Worm (Caenorhabditis elegans) whole organism, late embryonic: ENCODE results near the gene fkh-2.

ENCODE experiments used
- C08G9.2 ChIP-seq: sonication (generic microtip); optimal IDR thresholded peaks from 2 replicates; lab custom pipeline; 2016; ENCODE audit warnings: mild to moderate bottlenecking, missing genetic modification characterization, moderate library complexity, missing compliant biosample characterization
- Y22D7AL.16 ChIP-seq: sonication (generic microtip); optimal IDR thresholded peaks from 2 replicates; lab custom pipeline; 2016; ENCODE audit warnings: missing genetic modification characterization, missing compliant biosample characterization
- ama-1 ChIP-seq: fragments of 150-350 bp; optimal IDR thresholded peaks from 2 replicates; lab custom pipeline; 2014
- ceh-18 ChIP-seq: sonication (generic microtip); optimal IDR thresholded peaks from 2 replicates; lab custom pipeline; 2016; ENCODE audit warnings: missing genetic modification characterization, missing compliant biosample characterization
- ceh-19 ChIP-seq: fragments of 200-800 bp; sonication (Bioruptor generic); optimal IDR thresholded peaks from 2 replicates; lab custom pipeline; 2018; ENCODE audit warnings: mild to moderate bottlenecking, missing genetic modification characterization, missing compliant biosample characterization
- ceh-30 ChIP-seq: fragments of 150-350 bp; optimal IDR thresholded peaks from 2 replicates; lab custom pipeline; 2014; ENCODE audit warnings: missing biosample characterization, missing genetic modification characterization
- ceh-45 ChIP-seq: fragments of 200-800 bp; sonication (Bioruptor generic); IDR thresholded peaks from 2 replicates; pipeline ENCODE4 v1.3.6; 2022; ENCODE audit warnings: missing genetic modification reagents, missing genetic modification characterization, missing compliant biosample characterization
- ceh-48 ChIP-seq: sonication (generic microtip); optimal IDR thresholded peaks from 2 replicates; lab custom pipeline; 2016; ENCODE audit warnings: missing genetic modification characterization, inconsistent platforms, missing compliant biosample characterization
- ceh-9 ChIP-seq: sonication (generic microtip); optimal IDR thresholded peaks from 2 replicates; lab custom pipeline; 2016; ENCODE audit warnings: mild to moderate bottlenecking, missing genetic modification characterization, inconsistent platforms, missing compliant biosample characterization
- che-1 ChIP-seq: sonication (generic microtip); optimal IDR thresholded peaks from 2 replicates; lab custom pipeline; 2016; ENCODE audit warnings: mild to moderate bottlenecking, missing genetic modification characterization, missing compliant biosample characterization
- dmd-4 ChIP-seq: sonication (generic microtip); optimal IDR thresholded peaks from 2 replicates; lab custom pipeline; 2016; ENCODE audit warnings: borderline replicate concordance, missing genetic modification characterization, missing compliant biosample characterization
- elt-2 ChIP-seq: sonication (generic microtip); optimal IDR thresholded peaks from 2 replicates; lab custom pipeline; 2016; ENCODE audit warnings: missing genetic modification reagents, missing genetic modification characterization, missing compliant biosample characterization
- ets-4 ChIP-seq: sonication (generic microtip); optimal IDR thresholded peaks from 2 replicates; lab custom pipeline; 2016; ENCODE audit warnings: missing genetic modification characterization, missing compliant biosample characterization
- eyg-1 ChIP-seq: sonication (generic microtip); optimal IDR thresholded peaks from 2 replicates; lab custom pipeline; 2016; ENCODE audit warnings: missing genotype, missing genetic modification characterization, missing compliant biosample characterization
- fkh-6 ChIP-seq: sonication (generic microtip); optimal IDR thresholded peaks from 2 replicates; lab custom pipeline; 2016; ENCODE audit warnings: missing genetic modification characterization, missing compliant biosample characterization
- hlh-13 ChIP-seq: fragments of 200-800 bp; sonication (Bioruptor generic); optimal IDR thresholded peaks from 2 replicates; lab custom pipeline; 2018; ENCODE audit warnings: mild to moderate bottlenecking, missing genetic modification characterization, missing compliant biosample characterization
- hlh-15 ChIP-seq: sonication (generic microtip); optimal IDR thresholded peaks from 2 replicates; lab custom pipeline; 2016; ENCODE audit warnings: missing genetic modification characterization, missing compliant biosample characterization
- hlh-30 ChIP-seq: sonication (generic microtip); optimal IDR thresholded peaks from 2 replicates; lab custom pipeline; 2017; ENCODE audit warnings: antibody characterized with exemption, missing genetic modification characterization, missing compliant biosample characterization; ENCODE audit not compliant: insufficient read depth
- hlh-8 ChIP-seq: sonication (generic microtip); optimal IDR thresholded peaks from 2 replicates; lab custom pipeline; 2016; ENCODE audit warnings: missing genotype, missing genetic modification characterization, missing compliant biosample characterization
- lin-11 ChIP-seq: fragments of 200-800 bp; sonication (Bioruptor generic); optimal IDR thresholded peaks from 2 replicates; lab custom pipeline; 2018; ENCODE audit warnings: mild to moderate bottlenecking, missing genetic modification characterization, missing compliant biosample characterization
- nfya-1 ChIP-seq: sonication (generic microtip); optimal IDR thresholded peaks from 2 replicates; lab custom pipeline; 2017; ENCODE audit warnings: missing genetic modification characterization, mild to moderate bottlenecking, missing compliant biosample characterization, antibody characterized with exemption, moderate library complexity
- nhr-11 ChIP-seq: fragments of 150-350 bp; optimal IDR thresholded peaks from 2 replicates; lab custom pipeline; 2014; ENCODE audit warnings: missing biosample characterization, missing genetic modification characterization
- nhr-232 ChIP-seq: sonication (generic microtip); optimal IDR thresholded peaks from 2 replicates; lab custom pipeline; 2016; ENCODE audit warnings: missing genetic modification characterization, missing compliant biosample characterization
- npax-4 ChIP-seq: sonication (generic microtip); optimal IDR thresholded peaks from 2 replicates; lab custom pipeline; 2016; ENCODE audit warnings: missing genetic modification characterization, missing compliant biosample characterization
- pag-3 ChIP-seq: sonication (generic microtip); optimal IDR thresholded peaks from 2 replicates; lab custom pipeline; 2016; ENCODE audit warnings: missing compliant biosample characterization, missing genetic modification characterization, borderline replicate concordance
- pax-1 ChIP-seq: fragments of 150-350 bp; optimal IDR thresholded peaks from 2 replicates; lab custom pipeline; 2014; ENCODE audit warnings: missing biosample characterization, missing genetic modification characterization
- pha-2 ChIP-seq: sonication (generic microtip); optimal IDR thresholded peaks from 2 replicates; lab custom pipeline; 2017; ENCODE audit warnings: mild to moderate bottlenecking, missing genetic modification characterization, missing compliant biosample characterization
- pha-4 ChIP-seq: fragments of 150-350 bp; optimal IDR thresholded peaks from 2 replicates; lab custom pipeline; 2018; ENCODE audit warnings: missing biosample characterization, missing genetic modification reagents, missing genetic modification characterization
- pqm-1 ChIP-seq: sonication (generic microtip); optimal IDR thresholded peaks from 2 replicates; lab custom pipeline; 2016; ENCODE audit warnings: missing genetic modification characterization, missing compliant biosample characterization
- pros-1 ChIP-seq: fragments of 150-350 bp; optimal IDR thresholded peaks from 2 replicates; lab custom pipeline; 2014; ENCODE audit warnings: missing biosample characterization, missing genetic modification reagents, missing genetic modification characterization
- rnt-1 ChIP-seq: sonication (generic microtip); optimal IDR thresholded peaks from 2 replicates; lab custom pipeline; 2016; ENCODE audit warnings: missing genetic modification characterization, missing compliant biosample characterization
- sdc-2 ChIP-seq: sonication (generic microtip); optimal IDR thresholded peaks from 2 replicates; lab custom pipeline; 2016; ENCODE audit warnings: missing genotype, missing genetic modification characterization, missing compliant biosample characterization
- sox-4 ChIP-seq: sonication (generic microtip); optimal IDR thresholded peaks from 2 replicates; lab custom pipeline; 2017; ENCODE audit warnings: mild to moderate bottlenecking, missing genetic modification characterization, inconsistent platforms, missing compliant biosample characterization
- syd-9 ChIP-seq: sonication (generic microtip); optimal IDR thresholded peaks from 2 replicates; lab custom pipeline; 2016; ENCODE audit warnings: mild to moderate bottlenecking, missing genetic modification characterization, moderate library complexity, missing compliant biosample characterization
- tbx-2 ChIP-seq: sonication (generic microtip); optimal IDR thresholded peaks from 2 replicates; lab custom pipeline; 2016; ENCODE audit warnings: missing genetic modification characterization, missing compliant biosample characterization
- tbx-7 ChIP-seq: sonication (generic microtip); optimal IDR thresholded peaks from 2 replicates; lab custom pipeline; 2016; ENCODE audit warnings: missing genotype, missing genetic modification characterization, missing compliant biosample characterization
- unc-3 ChIP-seq, 2 experiments: fragments of 200-800 bp in 1 of 2; sonication (Bioruptor generic) in 1 of 2; sonication (generic microtip) in 1 of 2; conservative IDR thresholded peaks in 1 of 2; optimal IDR thresholded peaks in 1 of 2; 2 replicates each; pipeline versions ENCODE4 v1.3.6 to Lab custom; 2016 to 2022; ENCODE audit warnings: missing compliant biosample characterization in 2 of 2, missing genetic modification characterization in 2 of 2, missing genetic modification reagents in 1 of 2
- unc-55 ChIP-seq: sonication (generic microtip); optimal IDR thresholded peaks from 2 replicates; lab custom pipeline; 2017; ENCODE audit warnings: missing biosample characterization, missing genetic modification reagents, missing genetic modification characterization
- unc-86 ChIP-seq: sonication (generic microtip); optimal IDR thresholded peaks from 2 replicates; lab custom pipeline; 2016; ENCODE audit warnings: missing genetic modification characterization, missing compliant biosample characterization
- zip-5 ChIP-seq: sonication (generic microtip); optimal IDR thresholded peaks from 2 replicates; lab custom pipeline; 2016; ENCODE audit warnings: missing genetic modification characterization, missing compliant biosample characterization

Gene fkh-2

ce11 chrX:3733732-3734131 lies 8.4 kb downstream of the fkh-2 start, which contains the start of gene tag-18:
Gene tag-18 (minus strand): TSS chrX:3734036.
- no peak for TF ChIP-seq unc-3 (GFP tag; conservative IDR thresholded peaks at IDR 0.05; lab: Robert Waterston, UW)
- no peak for TF ChIP-seq unc-3 (tag; optimal IDR thresholded peaks at IDR 0.05; lab: Kevin White, UChicago)
- TF ChIP-seq ceh-19, result no peak
- no peak for TF ChIP-seq hlh-8
- no peak for TF ChIP-seq unc-55 (GFP tag; lab: Kevin White, UChicago)
- TF ChIP-seq C08G9.2 (tag; lab: Kevin White, UChicago), result no peak
- TF ChIP-seq dmd-4 (tag; lab: Kevin White, UChicago), result no peak
- no peak for TF ChIP-seq ama-1 (lab: Kevin White, UChicago)
- TF ChIP-seq zip-5 (tag; lab: Kevin White, UChicago), result no peak
- TF ChIP-seq tbx-2 (tag; lab: Kevin White, UChicago), result no peak
- no peak for TF ChIP-seq npax-4 (tag; lab: Kevin White, UChicago)
- no peak for TF ChIP-seq sdc-2 (tag; lab: Kevin White, UChicago)
- no peak for TF ChIP-seq hlh-13 (GFP tag; lab: Kevin White, UChicago)
- TF ChIP-seq ceh-48 (tag; lab: Kevin White, UChicago), result no peak
- TF ChIP-seq hlh-15 (tag; lab: Kevin White, UChicago), result no peak
- no peak for TF ChIP-seq pha-4 (tag; lab: Kevin White, UChicago)
- no peak for TF ChIP-seq lin-11 (tag; lab: Kevin White, UChicago)
- TF ChIP-seq pax-1 (tag; lab: Kevin White, UChicago), result no peak

- TF ChIP-seq ceh-45 (GFP tag; lab: Robert Waterston, UW), result no peak
- peak; percentile 32 for TF ChIP-seq rnt-1 (tag; lab: Kevin White, UChicago)
- peak; percentile 58 for TF ChIP-seq ceh-18 (tag; lab: Kevin White, UChicago)
- no peak for TF ChIP-seq sox-4
- peak; percentile 1 for TF ChIP-seq tbx-2 (tag; lab: Kevin White, UChicago)
Observed at ce11 chrX:3733321-3733720, 8.8 kb downstream of the fkh-2 start.

- TF ChIP-seq pax-1 (tag; lab: Kevin White, UChicago), result no peak
- TF ChIP-seq hlh-15 (tag; lab: Kevin White, UChicago), result no peak
- TF ChIP-seq elt-2 (tag; lab: Kevin White, UChicago), result peak; percentile 64
- no peak for TF ChIP-seq pros-1 (tag; lab: Kevin White, UChicago)
Observed at ce11 chrX:3728970-3729369, 13.2 kb downstream of the fkh-2 start, which contains the start of gene aex-4. Gene aex-4 (plus strand): TSS chrX:3729281.

ce11 chrX:3727274-3727673 lies 14.8 kb downstream of the fkh-2 start, which contains the start of gene nlp-1:
Gene nlp-1 (plus strand): TSS chrX:3727574.
- TF ChIP-seq ceh-9 (tag; lab: Kevin White, UChicago) (no peak), hlh-30 (no peak), Y22D7AL.16 (tag; lab: Kevin White, UChicago) (no peak), sdc-2 (tag; lab: Kevin White, UChicago) (no peak), nhr-11 (no peak), tbx-7 (tag; lab: Kevin White, UChicago) (no peak)

ce11 chrX:3725437-3725836 lies 16.7 kb downstream of the fkh-2 start:
- TF ChIP-seq che-1 (tag; lab: Kevin White, UChicago) (no peak), pag-3 (no peak), ceh-18 (tag; lab: Kevin White, UChicago) (no peak), pha-2 (tag; lab: Kevin White, UChicago) (no peak), pqm-1 (tag; lab: Kevin White, UChicago) (no peak), lin-11 (tag; lab: Kevin White, UChicago) (no peak), rnt-1 (tag; lab: Kevin White, UChicago) (no peak), nhr-232 (tag; lab: Kevin White, UChicago) (no peak), ceh-30 (tag; lab: Kevin White, UChicago) (no peak), nhr-11 (no peak), fkh-6 (tag; lab: Kevin White, UChicago) (no peak), hlh-30 (no peak), eyg-1 (tag; lab: Kevin White, UChicago) (no peak), unc-86 (no peak), nfya-1 (tag; lab: Kevin White, UChicago) (no peak), pha-4 (tag; lab: Kevin White, UChicago) (no peak), syd-9 (tag; lab: Kevin White, UChicago) (no peak), unc-55 (GFP tag; lab: Kevin White, UChicago) (no peak), ets-4 (tag; lab: Kevin White, UChicago) (no peak)
